Worm (Caenorhabditis elegans) whole organism, L1 larva: ENCODE results near the gene nhr-277.

Experiments used
- aha-1 ChIP-seq: fragments of 150-350 bp; optimal IDR thresholded peaks from 2 replicates; lab custom pipeline; 2014; ENCODE audit warnings: missing biosample characterization, missing genetic modification characterization
- aly-2 ChIP-seq: fragments of 150-350 bp; optimal IDR thresholded peaks from 2 replicates; lab custom pipeline; 2014; ENCODE audit warnings: missing biosample characterization, missing genetic modification characterization
- dsc-1 ChIP-seq: sonication (generic microtip); optimal IDR thresholded peaks from 2 replicates; lab custom pipeline; 2016; ENCODE audit warnings: mild to moderate bottlenecking, missing genetic modification characterization, missing compliant biosample characterization
- elt-3 ChIP-seq, 6 experiments: fragments of 150-350 bp in 1 of 6; sonication (generic microtip); optimal IDR thresholded peaks; 2 replicates each; lab custom pipeline; 2017 to 2018; ENCODE audit warnings: missing biosample characterization in 6 of 6, missing genetic modification characterization in 6 of 6, inconsistent platforms in 1 of 6
- lin-13 ChIP-seq: fragments of 150-350 bp; optimal IDR thresholded peaks from 2 replicates; lab custom pipeline; 2014; ENCODE audit warnings: missing biosample characterization, missing genetic modification reagents, missing genetic modification characterization
- lir-3 ChIP-seq: sonication (generic microtip); optimal IDR thresholded peaks from 2 replicates; lab custom pipeline; 2016; ENCODE audit warnings: mild to moderate bottlenecking, missing genetic modification characterization, moderate library complexity, missing compliant biosample characterization; ENCODE audit not compliant: poor library complexity
- nhr-11 ChIP-seq: fragments of 150-350 bp; optimal IDR thresholded peaks from 2 replicates; lab custom pipeline; 2014; ENCODE audit warnings: missing biosample characterization, missing genetic modification characterization
- nhr-71 ChIP-seq: sonication (generic microtip); optimal IDR thresholded peaks from 2 replicates; lab custom pipeline; 2016; ENCODE audit warnings: mild to moderate bottlenecking, missing genetic modification characterization, moderate library complexity, missing compliant biosample characterization
- skn-1 ChIP-seq: fragments of 150-350 bp; optimal IDR thresholded peaks from 2 replicates; lab custom pipeline; 2014; ENCODE audit warnings: missing biosample characterization, missing genetic modification characterization
- snpc-4 ChIP-seq: fragments of 150-350 bp; optimal IDR thresholded peaks from 2 replicates; lab custom pipeline; 2014; ENCODE audit warnings: missing biosample characterization, missing genetic modification characterization
- sptf-1 ChIP-seq: fragments of 150-350 bp; optimal IDR thresholded peaks from 2 replicates; lab custom pipeline; 2014; ENCODE audit warnings: missing biosample characterization, missing genetic modification characterization
- unc-130 ChIP-seq: fragments of 150-350 bp; optimal IDR thresholded peaks from 2 replicates; lab custom pipeline; 2017; ENCODE audit warnings: missing biosample characterization, missing genetic modification characterization, inconsistent platforms
- zag-1 ChIP-seq: fragments of 150-350 bp; optimal IDR thresholded peaks from 2 replicates; lab custom pipeline; 2014; ENCODE audit warnings: missing biosample characterization, missing genetic modification characterization
- ztf-4 ChIP-seq: fragments of 150-350 bp; optimal IDR thresholded peaks from 2 replicates; lab custom pipeline; 2014; ENCODE audit warnings: missing biosample characterization, missing genetic modification characterization

ce11 chrIV:2773382-2773979 lies 30.7 kb downstream of the nhr-277 start:
- peak in 2 of 6 experiments; percentile 23 to 64 for TF ChIP-seq elt-3 (tag; optimal IDR thresholded peaks at IDR 0.05; lab: Kevin White, UChicago)
- no peak for TF ChIP-seq unc-130 (tag; lab: Kevin White, UChicago)
- TF ChIP-seq nhr-71 (tag; lab: Kevin White, UChicago) = peak; percentile 77
- no peak for TF ChIP-seq ztf-4 (tag; lab: Kevin White, UChicago)
- TF ChIP-seq skn-1 (tag; lab: Kevin White, UChicago) = no peak
- no peak for TF ChIP-seq lir-3 (tag; lab: Kevin White, UChicago)
- TF ChIP-seq snpc-4 (tag; lab: Kevin White, UChicago) = no peak
- TF ChIP-seq zag-1 (tag; lab: Kevin White, UChicago) = no peak
- no peak for TF ChIP-seq nhr-11
- no peak for TF ChIP-seq sptf-1 (tag; lab: Kevin White, UChicago)
- no peak for TF ChIP-seq aha-1 (tag; lab: Kevin White, UChicago)
- no peak for TF ChIP-seq aly-2
- TF ChIP-seq dsc-1 = no peak
- TF ChIP-seq lin-13 (GFP tag; lab: Kevin White, UChicago) = no peak
